Fruit fly (Drosophila melanogaster): Measurements from ENCODE around the gene CG33181.

CG33181 gene

dm6 chrX:8481462-8481861, 7.7 kb upstream of the CG33181 start, which contains the start of gene Cp38:
Gene Cp38, plus strand, starts transcription at chrX:8481837.
- TF ChIP-seq Dll (optimal IDR thresholded peaks at IDR 0.05) (no peak), CG8478 (optimal IDR thresholded peaks at IDR 0.05) (no peak), pan (optimal IDR thresholded peaks at IDR 0.05) (no peak), usp (GFP tag; optimal IDR thresholded peaks at IDR 0.05) (no peak)

- TF ChIP-seq Dll (optimal IDR thresholded peaks at IDR 0.05) (no peak), CG8478 (optimal IDR thresholded peaks at IDR 0.05) (no peak), psq (optimal IDR thresholded peaks at IDR 0.05) (no peak), pan (optimal IDR thresholded peaks at IDR 0.05) (no peak), EcR (GFP tag; optimal IDR thresholded peaks at IDR 0.05) (no peak), usp (GFP tag; optimal IDR thresholded peaks at IDR 0.05) (no peak)
These were observed 5.5 kb upstream of the CG33181 start, which contains the start of gene CG33223 for dm6 chrX:8483671-8484070. Gene CG33223, minus strand, starts transcription at chrX:8483885.

- TF ChIP-seq Dll (optimal IDR thresholded peaks at IDR 0.05): no peak
- TF ChIP-seq pan (optimal IDR thresholded peaks at IDR 0.05): no peak
- TF ChIP-seq EcR (GFP tag; optimal IDR thresholded peaks at IDR 0.05): no peak
- no peak for TF ChIP-seq CG8478 (optimal IDR thresholded peaks at IDR 0.05)
- no peak for TF ChIP-seq usp (GFP tag; optimal IDR thresholded peaks at IDR 0.05)
- TF ChIP-seq psq (optimal IDR thresholded peaks at IDR 0.05): no peak
These were observed 4.4 kb upstream of the CG33181 start for dm6 chrX:8484778-8485177.

dm6 chrX:8489485-8489970, 380 bp downstream of the CG33181 start, which contains the start of gene otu:
Gene otu, minus strand, starts transcription at chrX:8489535.
- TF ChIP-seq EcR (GFP tag; optimal IDR thresholded peaks at IDR 0.05): no peak
- TF ChIP-seq psq (optimal IDR thresholded peaks at IDR 0.05): no peak
- TF ChIP-seq Dll (optimal IDR thresholded peaks at IDR 0.05): no peak
- no peak for TF ChIP-seq pan (optimal IDR thresholded peaks at IDR 0.05)
- TF ChIP-seq CG8478 (optimal IDR thresholded peaks at IDR 0.05): no peak
- TF ChIP-seq usp (GFP tag; optimal IDR thresholded peaks at IDR 0.05): no peak

dm6 chrX:8490291-8490975, 1.3 kb downstream of the CG33181 start:
- TF ChIP-seq CG8478 (optimal IDR thresholded peaks at IDR 0.05): no peak
- TF ChIP-seq usp (GFP tag; optimal IDR thresholded peaks at IDR 0.05): no peak
- no peak for TF ChIP-seq Dll (optimal IDR thresholded peaks at IDR 0.05)
- no peak for TF ChIP-seq psq (optimal IDR thresholded peaks at IDR 0.05)
- TF ChIP-seq pan (optimal IDR thresholded peaks at IDR 0.05): no peak
- no peak for TF ChIP-seq EcR (GFP tag; optimal IDR thresholded peaks at IDR 0.05)

dm6 chrX:8490976-8491345, 1.8 kb downstream of the CG33181 start:
- TF ChIP-seq EcR (GFP tag; optimal IDR thresholded peaks at IDR 0.05): no peak
- no peak for TF ChIP-seq usp (GFP tag; optimal IDR thresholded peaks at IDR 0.05)
- TF ChIP-seq Dll (optimal IDR thresholded peaks at IDR 0.05): no peak
- TF ChIP-seq pan (optimal IDR thresholded peaks at IDR 0.05): no peak
- TF ChIP-seq psq (optimal IDR thresholded peaks at IDR 0.05): no peak
- TF ChIP-seq CG8478 (optimal IDR thresholded peaks at IDR 0.05): no peak

dm6 chrX:8491452-8492046, 2.4 kb downstream of the CG33181 start:
- TF ChIP-seq CG8478 (optimal IDR thresholded peaks at IDR 0.05) (no peak), psq (optimal IDR thresholded peaks at IDR 0.05) (no peak), usp (GFP tag; optimal IDR thresholded peaks at IDR 0.05) (no peak), pan (optimal IDR thresholded peaks at IDR 0.05) (no peak)

- TF ChIP-seq psq (optimal IDR thresholded peaks at IDR 0.05): no peak
- no peak for TF ChIP-seq pan (optimal IDR thresholded peaks at IDR 0.05)
- no peak for TF ChIP-seq Dll (optimal IDR thresholded peaks at IDR 0.05)
- no peak for TF ChIP-seq EcR (GFP tag; optimal IDR thresholded peaks at IDR 0.05)
- no peak for TF ChIP-seq usp (GFP tag; optimal IDR thresholded peaks at IDR 0.05)
- no peak for TF ChIP-seq CG8478 (optimal IDR thresholded peaks at IDR 0.05)
These were observed 3.7 kb downstream of the CG33181 start for dm6 chrX:8492849-8493248.

dm6 chrX:8493473-8493872, 4.3 kb downstream of the CG33181 start:
- TF ChIP-seq psq (optimal IDR thresholded peaks at IDR 0.05) (no peak), CG8478 (optimal IDR thresholded peaks at IDR 0.05) (no peak), EcR (GFP tag; optimal IDR thresholded peaks at IDR 0.05) (no peak), pan (optimal IDR thresholded peaks at IDR 0.05) (no peak), Dll (optimal IDR thresholded peaks at IDR 0.05) (no peak), usp (GFP tag; optimal IDR thresholded peaks at IDR 0.05) (no peak)

dm6 chrX:8496362-8496761, 7.2 kb downstream of the CG33181 start:
- no peak for TF ChIP-seq EcR (GFP tag; optimal IDR thresholded peaks at IDR 0.05)
- no peak for TF ChIP-seq Dll (optimal IDR thresholded peaks at IDR 0.05)
- TF ChIP-seq usp (GFP tag; optimal IDR thresholded peaks at IDR 0.05): no peak
- no peak for TF ChIP-seq pan (optimal IDR thresholded peaks at IDR 0.05)
- TF ChIP-seq psq (optimal IDR thresholded peaks at IDR 0.05): no peak
- no peak for TF ChIP-seq CG8478 (optimal IDR thresholded peaks at IDR 0.05)

dm6 chrX:8497604-8498232, 8.6 kb downstream of the CG33181 start:
- TF ChIP-seq usp (GFP tag; optimal IDR thresholded peaks at IDR 0.05): no peak
- no peak for TF ChIP-seq Dll (optimal IDR thresholded peaks at IDR 0.05)
- TF ChIP-seq EcR (GFP tag; optimal IDR thresholded peaks at IDR 0.05): no peak
- no peak for TF ChIP-seq CG8478 (optimal IDR thresholded peaks at IDR 0.05)
- TF ChIP-seq pan (optimal IDR thresholded peaks at IDR 0.05): no peak

dm6 chrX:8499151-8499550, 10.0 kb downstream of the CG33181 start:
- TF ChIP-seq CG8478 (optimal IDR thresholded peaks at IDR 0.05): no peak
- no peak for TF ChIP-seq psq (optimal IDR thresholded peaks at IDR 0.05)
- no peak for TF ChIP-seq pan (optimal IDR thresholded peaks at IDR 0.05)
- TF ChIP-seq Dll (optimal IDR thresholded peaks at IDR 0.05): no peak
- no peak for TF ChIP-seq usp (GFP tag; optimal IDR thresholded peaks at IDR 0.05)
- no peak for TF ChIP-seq EcR (GFP tag; optimal IDR thresholded peaks at IDR 0.05)
